Worm (Caenorhabditis elegans): ENCODE measurements around the gene rbc-2.

The rbc-2 gene

ce11 chrIII:2528621-2529113 lies at the start of gene rbc-2, which contains the start of the genes Y54F10AM.15 and ndua-8:
Gene rbc-2, minus strand, starts transcription at chrIII:2528689.
Gene Y54F10AM.15, minus strand, starts transcription at chrIII:2528679.
Gene ndua-8, plus strand, starts transcription at chrIII:2529063.
- TF ChIP-seq ceh-100 (GFP tag; IDR thresholded peaks at IDR 0.05) (no peak), him-1 (tag; optimal IDR thresholded peaks at IDR 0.05) (no peak), ztf-22 (GFP tag; optimal IDR thresholded peaks at IDR 0.05) (no peak), rec-8 (tag; optimal IDR thresholded peaks at IDR 0.05) (no peak), zim-3 (tag; optimal IDR thresholded peaks at IDR 0.05) (no peak), atf-7 (tag; optimal IDR thresholded peaks at IDR 0.05) (no peak), lin-54 (GFP tag; optimal IDR thresholded peaks at IDR 0.05) (peak; percentile 83), dpff-1 (tag; optimal IDR thresholded peaks at IDR 0.05) (no peak), F52B5.7 (tag; optimal IDR thresholded peaks at IDR 0.05) (no peak), nhr-120 (GFP tag; IDR thresholded peaks at IDR 0.05) (no peak), K11D2.4 (GFP tag; IDR thresholded peaks at IDR 0.05) (no peak), lin-35 (GFP tag; optimal IDR thresholded peaks at IDR 0.05) (peak in 2 of 3 experiments; percentile 34 to 91), madf-6 (GFP tag; IDR thresholded peaks at IDR 0.05) (peak; percentile 88), let-607 (tag; optimal IDR thresholded peaks at IDR 0.05) (peak in 1 of 2 experiments; percentile 72), tbp1 (GFP tag; optimal IDR thresholded peaks at IDR 0.05) (peak; percentile 69), chd-7 (tag; optimal IDR thresholded peaks at IDR 0.05) (no peak), nfya-1 (tag; optimal IDR thresholded peaks at IDR 0.05; ENCODE audit: borderline replicate concordance, insufficient read depth) (no peak), ekl-4 (GFP tag; IDR thresholded peaks at IDR 0.05) (no peak; the same call in 1 of the 2 replicates), hlh-12 (tag; optimal IDR thresholded peaks at IDR 0.05) (no peak), somi-1 (GFP tag; optimal IDR thresholded peaks at IDR 0.05) (no peak), efl-1 (GFP tag; optimal IDR thresholded peaks at IDR 0.05) (peak; percentile 38), mcd-1 (GFP tag; IDR thresholded peaks at IDR 0.05) (peak; percentile 86), ztf-3 (GFP tag; optimal IDR thresholded peaks at IDR 0.05) (no peak), egrh-3 (GFP tag; IDR thresholded peaks at IDR 0.05) (no peak), ccch-3 (GFP tag; optimal IDR thresholded peaks at IDR 0.05) (no peak), T26A5.8 (tag; optimal IDR thresholded peaks at IDR 0.05) (no peak), Y53F4B.3 (GFP tag; IDR thresholded peaks at IDR 0.05) (no peak), ztf-18 (tag; optimal IDR thresholded peaks at IDR 0.05) (peak; percentile 64), mel-28 (tag; optimal IDR thresholded peaks at IDR 0.05; ENCODE audit: borderline replicate concordance) (no peak), B0261.1 (tag; optimal IDR thresholded peaks at IDR 0.05) (no peak), egl-18 (GFP tag; IDR thresholded peaks at IDR 0.05) (no peak), attf-5 (GFP tag; optimal IDR thresholded peaks at IDR 0.05) (peak; percentile 96), madf-8 (GFP tag; conservative IDR thresholded peaks at IDR 0.05) (peak; percentile 71), dpl-1 (GFP tag; optimal IDR thresholded peaks at IDR 0.05) (peak; percentile 62), ztf-25 (GFP tag; IDR thresholded peaks at IDR 0.05) (no peak), let-526 (GFP tag; IDR thresholded peaks at IDR 0.05) (no peak), unc-62 (GFP tag; optimal IDR thresholded peaks at IDR 0.05) (peak; percentile 7), attf-3 (GFP tag; conservative IDR thresholded peaks at IDR 0.05) (no peak; the same call in 1 of the 2 replicates), B0336.3 (GFP tag; IDR thresholded peaks at IDR 0.05) (peak; percentile 80), lin-40 (tag; optimal IDR thresholded peaks at IDR 0.05) (peak; percentile 83), xnd-1 (tag; optimal IDR thresholded peaks at IDR 0.05) (peak; percentile 48), B0019.2 (GFP tag; conservative IDR thresholded peaks at IDR 0.05) (peak; percentile 97), ceh-40 (GFP tag; IDR thresholded peaks at IDR 0.05) (no peak), attf-6 (GFP tag; IDR thresholded peaks at IDR 0.05) (no peak), F23B12.7 (tag; optimal IDR thresholded peaks at IDR 0.05; ENCODE audit: insufficient read depth) (peak; percentile 94), repo-1 (tag; optimal IDR thresholded peaks at IDR 0.05) (peak; percentile 3), rcor-1 (GFP tag; IDR thresholded peaks at IDR 0.05) (peak; percentile 81), Y67H2A.10 (GFP tag; conservative IDR thresholded peaks at IDR 0.05) (peak; percentile 44; the same call in 1 of the 2 replicates), T07F8.4 (tag; optimal IDR thresholded peaks at IDR 0.05) (no peak)
